Fruit fly (Drosophila melanogaster) whole organism, pupa: Measurements from ENCODE around the gene Nepl16.

Experiments used
- CG15710 ChIP-seq: fragments of 200-800 bp; sonication (Bioruptor generic); optimal IDR thresholded peaks from 2 replicates; lab custom pipeline; 2018; ENCODE audit warnings: missing biosample characterization, mild to moderate bottlenecking, missing genetic modification characterization, moderate library complexity
- CG32121 ChIP-seq: fragments of 200-800 bp; sonication (Bioruptor generic); IDR thresholded peaks from 2 replicates; pipeline ENCODE4 v1.3.6; 2022; ENCODE audit warnings: missing biosample characterization, missing genetic modification characterization

DNA sequence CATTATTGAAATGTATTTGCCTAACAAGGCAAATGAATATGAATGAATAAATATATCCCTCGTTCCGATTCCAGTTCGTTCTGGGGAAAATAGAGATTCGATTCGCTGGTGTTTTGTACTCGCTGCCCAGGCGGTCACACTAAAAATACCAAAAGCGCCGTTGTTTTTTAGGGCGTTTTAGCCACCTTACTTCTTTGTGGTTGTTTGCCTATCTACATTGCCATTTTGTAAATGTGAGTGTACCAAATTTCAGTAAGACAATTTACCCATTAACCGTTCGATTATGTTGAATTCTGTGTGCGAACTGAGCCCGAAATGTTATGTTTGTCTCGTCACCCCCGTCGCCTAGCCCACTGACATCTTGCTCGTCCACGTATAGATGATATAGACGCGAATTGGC lies 14.8 kb downstream of the Nepl16 start, which contains the start of the genes CG33095 and CG33096:
- TF ChIP-seq CG32121 (GFP tag; lab: Robert Waterston, UW) (no peak), CG15710 (no peak)
